Fruit fly (Drosophila melanogaster) whole organism, prepupa: ENCODE results near the gene CG14075.

ENCODE experiments used
- CG11294 ChIP-seq: fragments of 200-800 bp; sonication (Bioruptor generic); IDR thresholded peaks from 2 replicates; pipeline ENCODE4 v1.3.6; 2022; ENCODE audit warnings: missing biosample characterization, missing genetic modification characterization
- CG32006 ChIP-seq: fragments of 200-800 bp; sonication (Bioruptor generic); optimal IDR thresholded peaks from 3 replicates; lab custom pipeline; 2017; ENCODE audit warnings: missing biosample characterization, mild to moderate bottlenecking, missing genetic modification characterization
- CG6163 ChIP-seq: fragments of 200-800 bp; sonication (Bioruptor generic); IDR thresholded peaks from 3 replicates; pipeline ENCODE4 v1.3.6; 2022; ENCODE audit warnings: missing biosample characterization, missing genetic modification characterization
- CG6276 ChIP-seq: fragments of 200-800 bp; sonication (Bioruptor generic); optimal IDR thresholded peaks from 2 replicates; lab custom pipeline; 2017; ENCODE audit warnings: missing biosample characterization, mild to moderate bottlenecking, missing genetic modification characterization
- Eip75B ChIP-seq: fragments of 200-800 bp; sonication (Bioruptor generic); optimal IDR thresholded peaks from 3 replicates; lab custom pipeline; 2016; ENCODE audit warnings: missing biosample characterization, missing genetic modification characterization
- Eip93F ChIP-seq: fragments of 200-800 bp; sonication (Bioruptor generic); optimal IDR thresholded peaks from 2 replicates; lab custom pipeline; 2016; ENCODE audit warnings: missing biosample characterization, mild to moderate bottlenecking, missing genetic modification characterization
- Sox102F ChIP-seq: fragments of 200-800 bp; sonication (Bioruptor generic); optimal IDR thresholded peaks from 2 replicates; lab custom pipeline; 2016; ENCODE audit warnings: missing biosample characterization, mild to moderate bottlenecking, missing genetic modification characterization
- dsx ChIP-seq: fragments of 200-800 bp; optimal IDR thresholded peaks from 3 replicates; lab custom pipeline; 2019; ENCODE audit warnings: missing biosample characterization, mild to moderate bottlenecking, missing genetic modification characterization, moderate library complexity; ENCODE audit not compliant: poor library complexity, severe bottlenecking
- fkh ChIP-seq: fragments of 200-800 bp; sonication (Bioruptor generic); optimal IDR thresholded peaks from 3 replicates; lab custom pipeline; 2017; ENCODE audit warnings: missing biosample characterization, mild to moderate bottlenecking, missing genetic modification characterization, moderate library complexity
- vri ChIP-seq: fragments of 200-800 bp; sonication (Bioruptor generic); optimal IDR thresholded peaks from 3 replicates; lab custom pipeline; 2016; ENCODE audit warnings: missing biosample characterization, mild to moderate bottlenecking, missing genetic modification characterization

- no peak for TF ChIP-seq CG11294
- TF ChIP-seq CG6163 = peak; percentile 73
- TF ChIP-seq Sox102F (GFP tag; lab: Kevin White, UChicago) = peak; percentile 64
- peak; percentile 45 for TF ChIP-seq Eip75B (GFP tag; lab: Kevin White, UChicago)
- TF ChIP-seq CG6276 (GFP tag; lab: Kevin White, UChicago) = peak; percentile 10
- no peak for TF ChIP-seq Eip93F (GFP tag; lab: Kevin White, UChicago)
- peak; percentile 78 for TF ChIP-seq dsx (GFP tag; lab: Kevin White, UChicago)
- peak; percentile 42 for TF ChIP-seq vri (GFP tag; lab: Kevin White, UChicago)
- peak; percentile 65 for TF ChIP-seq CG32006 (GFP tag; lab: Kevin White, UChicago)
- TF ChIP-seq fkh = peak; percentile 13
Observed at dm6 chr3L:19033154-19033811, 48.5 kb downstream of the CG14075 start.
